Fruit fly (Drosophila melanogaster): ENCODE data around the gene CenG1A.

DNA sequence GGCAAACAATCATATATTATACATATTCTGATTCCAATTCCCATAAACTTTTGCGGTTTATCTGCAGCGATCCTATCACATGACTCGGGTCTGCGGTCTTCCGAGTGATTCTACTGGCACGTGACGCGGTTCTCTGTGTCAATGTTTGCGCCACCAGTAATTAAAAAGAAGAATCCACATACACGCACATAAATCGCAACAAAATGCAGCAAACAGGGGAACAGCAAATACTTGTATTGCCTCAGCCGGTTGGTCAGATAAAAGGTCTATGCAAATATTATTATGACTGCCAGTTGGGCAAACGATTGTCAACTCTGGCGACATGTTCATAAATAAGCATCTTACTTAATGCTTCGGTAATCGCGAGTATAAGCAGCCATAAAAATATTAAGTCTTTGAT lies 27.4 kb upstream of the CenG1A start:
- TF ChIP-seq CG8478 (optimal IDR thresholded peaks at IDR 0.05) (no peak), usp (GFP tag; optimal IDR thresholded peaks at IDR 0.05) (no peak)

Data from whole organism.